Worm (Caenorhabditis elegans) whole organism, midembryonic: ENCODE results near the gene srh-27.

Experiments
- T22C8.4 ChIP-seq: fragments of 200-800 bp; sonication (Bioruptor generic); IDR thresholded peaks from 2 replicates; pipeline ENCODE4 v1.3.6; 2022; ENCODE audit warnings: missing genetic modification characterization, missing compliant biosample characterization
- cog-1 ChIP-seq: sonication (generic microtip); optimal IDR thresholded peaks from 2 replicates; lab custom pipeline; 2016; ENCODE audit warnings: missing genetic modification characterization, missing compliant biosample characterization
- flt-1 ChIP-seq: fragments of 200-800 bp; sonication (Bioruptor generic); IDR thresholded peaks from 2 replicates; pipeline ENCODE4 v1.3.6; 2022; ENCODE audit warnings: missing genetic modification characterization, missing compliant biosample characterization
- klf-2 ChIP-seq: fragments of 200-800 bp; sonication (Bioruptor generic); conservative IDR thresholded peaks from 2 replicates; pipeline ENCODE4 v1.3.6; 2022; ENCODE audit warnings: missing genetic modification reagents, missing genetic modification characterization, missing compliant biosample characterization
- med-1 ChIP-seq: sonication (generic microtip); optimal IDR thresholded peaks from 2 replicates; lab custom pipeline; 2017; ENCODE audit warnings: missing genetic modification characterization, mild to moderate bottlenecking, missing compliant biosample characterization, antibody characterized with exemption, missing genetic modification reagents; ENCODE audit not compliant: insufficient read depth
- ref-1 ChIP-seq: fragments of 200-800 bp; sonication (Bioruptor generic); conservative IDR thresholded peaks from 2 replicates; pipeline ENCODE4 v1.3.6; 2022; ENCODE audit warnings: missing genetic modification reagents, missing genetic modification characterization, missing compliant biosample characterization
- tab-1 ChIP-seq: fragments of 200-800 bp; sonication (Bioruptor generic); IDR thresholded peaks from 2 replicates; pipeline ENCODE4 v1.3.6; 2022; ENCODE audit warnings: missing genetic modification characterization, missing compliant biosample characterization
- ztf-23 ChIP-seq: fragments of 200-800 bp; sonication (Bioruptor generic); IDR thresholded peaks from 2 replicates; pipeline ENCODE4 v1.3.6; 2022; ENCODE audit warnings: missing genetic modification reagents, missing genetic modification characterization, missing compliant biosample characterization
- ztf-29 ChIP-seq: fragments of 200-800 bp; sonication (Bioruptor generic); IDR thresholded peaks from 2 replicates; pipeline ENCODE4 v1.3.6; 2022; ENCODE audit warnings: missing genetic modification reagents, missing genetic modification characterization, missing compliant biosample characterization

Gene srh-27

DNA sequence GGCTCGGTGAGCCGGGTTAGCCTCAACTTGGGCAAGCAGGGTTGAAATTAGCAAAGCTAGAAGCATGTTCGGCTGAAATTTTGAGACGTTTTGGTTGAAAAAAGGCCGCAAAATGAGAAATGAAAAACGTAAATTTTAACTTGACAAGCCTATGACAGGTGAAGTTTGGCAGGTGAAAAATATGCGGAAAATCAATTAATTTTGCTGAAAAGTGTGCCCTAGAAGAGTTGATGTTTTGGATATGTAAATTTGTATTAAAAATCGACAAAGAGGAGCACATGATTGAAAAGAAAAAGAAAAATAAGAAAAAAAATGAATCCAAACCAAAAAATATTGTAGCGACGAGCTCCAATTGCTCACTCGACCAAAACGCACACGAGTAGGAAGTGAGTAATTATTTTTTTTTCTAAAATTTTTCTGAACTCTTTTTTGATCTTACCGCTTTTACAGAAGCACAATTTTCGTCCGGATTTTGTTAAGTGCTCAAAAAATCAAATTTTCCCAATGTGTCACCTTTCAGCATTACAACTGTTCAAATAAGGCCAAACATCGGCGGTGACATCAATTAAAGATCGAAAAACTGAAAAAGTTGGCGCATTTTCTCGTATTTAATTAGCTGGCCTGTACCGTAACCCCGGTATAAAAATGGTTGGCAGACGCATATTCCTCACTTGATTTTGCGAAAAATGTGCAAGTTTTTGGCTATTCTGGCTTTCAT lies 23.0 kb downstream of the srh-27 start, which contains the start of the genes F15A4.5 and phat-8:
F15A4.5 (minus strand) TSS at position 101 of the 718 bp plus-strand sequence.
phat-8 (plus strand) TSS at position 668 of the 718 bp plus-strand sequence.
- no peak for TF ChIP-seq T22C8.4 (GFP tag; lab: Robert Waterston, UW)
- no peak for TF ChIP-seq ref-1 (GFP tag; lab: Robert Waterston, UW)
- TF ChIP-seq flt-1: no peak
- TF ChIP-seq cog-1 (tag; lab: Kevin White, UChicago): no peak
- TF ChIP-seq med-1 (GFP tag; lab: Kevin White, UChicago): no peak

DNA sequence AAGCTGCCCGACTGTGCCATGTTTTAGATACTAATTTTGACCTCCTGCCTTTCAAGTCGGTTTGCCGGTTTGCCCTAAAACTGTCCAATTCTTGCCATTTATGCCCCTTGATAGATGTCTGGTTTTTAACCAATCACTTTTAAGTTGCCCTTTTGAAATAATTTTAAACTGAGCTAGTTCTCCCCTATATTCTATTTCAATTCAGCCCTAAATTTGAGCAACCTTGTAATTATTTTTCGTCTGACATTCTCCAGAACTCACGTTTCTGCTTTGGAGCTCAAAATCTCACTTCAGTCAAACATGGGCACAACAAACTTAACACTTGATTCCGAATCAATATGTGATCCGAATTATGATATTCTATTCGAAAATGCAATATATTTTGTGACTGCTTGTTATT lies 25.1 kb downstream of the srh-27 start, which contains the start of gene srg-17:
srg-17 (plus strand) TSS at position 301 of the 400 bp plus-strand sequence.
- no peak for TF ChIP-seq flt-1
- TF ChIP-seq T22C8.4 (GFP tag; lab: Robert Waterston, UW): no peak
- no peak for TF ChIP-seq ztf-23 (GFP tag; lab: Robert Waterston, UW)
- TF ChIP-seq klf-2: no peak
- TF ChIP-seq cog-1 (tag; lab: Kevin White, UChicago): no peak
- TF ChIP-seq ztf-29 (GFP tag; lab: Robert Waterston, UW): no peak
- no peak for TF ChIP-seq ref-1 (GFP tag; lab: Robert Waterston, UW)
- TF ChIP-seq med-1 (GFP tag; lab: Kevin White, UChicago): no peak
- no peak for TF ChIP-seq tab-1 (GFP tag; lab: Robert Waterston, UW)

DNA sequence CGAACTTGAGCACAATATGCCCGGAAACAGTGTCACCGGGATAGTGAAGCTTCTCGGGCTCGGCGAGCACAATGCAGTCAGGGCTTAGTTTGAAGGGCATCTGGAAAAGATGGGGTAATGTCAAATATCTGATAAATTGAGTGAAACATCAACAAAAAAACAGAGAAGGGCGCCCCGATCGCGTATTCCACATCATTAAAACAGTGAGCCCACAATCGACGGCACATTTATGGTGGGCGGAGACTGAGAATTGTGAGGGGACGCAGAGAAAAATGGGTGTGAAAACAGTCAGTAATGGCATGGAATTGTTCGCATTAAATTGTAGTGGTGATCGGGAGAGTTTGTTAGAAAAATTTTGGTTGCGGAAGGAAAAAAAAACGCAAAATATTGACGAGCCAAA lies 32.5 kb downstream of the srh-27 start, which contains the start of gene arrd-9:
arrd-9 (minus strand) TSS at position 101 of the 400 bp plus-strand sequence.
- TF ChIP-seq med-1 (GFP tag; lab: Kevin White, UChicago): no peak
- TF ChIP-seq T22C8.4 (GFP tag; lab: Robert Waterston, UW): no peak
- no peak for TF ChIP-seq ztf-29 (GFP tag; lab: Robert Waterston, UW)
- TF ChIP-seq klf-2: no peak
- TF ChIP-seq tab-1 (GFP tag; lab: Robert Waterston, UW): no peak
- TF ChIP-seq ref-1 (GFP tag; lab: Robert Waterston, UW): no peak
- no peak for TF ChIP-seq ztf-23 (GFP tag; lab: Robert Waterston, UW)
- no peak for TF ChIP-seq cog-1 (tag; lab: Kevin White, UChicago)
- TF ChIP-seq flt-1: no peak

DNA sequence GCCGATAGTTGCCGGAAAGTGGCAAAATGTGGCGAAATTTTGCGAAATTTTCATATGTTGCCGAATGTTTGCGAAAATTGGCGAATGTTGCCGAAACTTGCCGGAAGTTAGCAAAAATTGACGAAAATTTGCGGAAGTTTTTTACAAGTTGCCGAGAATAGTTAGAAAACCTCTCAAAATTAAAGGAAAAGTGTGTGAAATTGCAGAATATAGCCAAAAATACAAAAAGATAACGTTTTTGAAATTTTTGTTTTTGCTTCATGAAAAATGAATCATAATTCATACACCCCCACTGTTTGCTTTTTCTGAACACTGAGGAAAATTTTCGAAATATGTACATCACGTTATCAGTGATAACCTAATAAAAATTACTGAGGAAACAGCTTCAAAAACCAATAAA lies 33.3 kb downstream of the srh-27 start:
- no peak for TF ChIP-seq klf-2
- no peak for TF ChIP-seq tab-1 (GFP tag; lab: Robert Waterston, UW)
- no peak for TF ChIP-seq flt-1
- no peak for TF ChIP-seq T22C8.4 (GFP tag; lab: Robert Waterston, UW)
- TF ChIP-seq ztf-29 (GFP tag; lab: Robert Waterston, UW): no peak
- no peak for TF ChIP-seq med-1 (GFP tag; lab: Kevin White, UChicago)
- no peak for TF ChIP-seq cog-1 (tag; lab: Kevin White, UChicago)
- TF ChIP-seq ref-1 (GFP tag; lab: Robert Waterston, UW): no peak
- TF ChIP-seq ztf-23 (GFP tag; lab: Robert Waterston, UW): no peak

DNA sequence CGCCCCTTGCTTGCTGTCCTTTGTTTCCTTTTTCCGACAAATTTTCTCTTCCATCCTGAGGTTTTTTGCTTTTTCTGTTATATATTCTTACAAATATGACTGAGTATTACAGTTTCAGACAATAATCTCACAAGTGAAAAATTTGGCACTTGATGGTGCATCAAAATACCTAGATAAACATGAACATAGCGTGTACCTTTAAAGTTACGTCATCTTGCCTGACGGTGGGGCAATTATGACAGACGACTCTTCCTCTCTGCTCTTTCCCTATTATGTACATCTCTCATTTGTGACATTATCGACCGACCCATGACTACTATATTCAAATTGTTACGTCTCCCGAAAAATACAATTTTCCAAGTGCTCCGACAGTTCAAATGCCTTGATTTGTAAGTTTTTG lies 34.3 kb downstream of the srh-27 start, which contains the start of gene fbxb-102:
fbxb-102 (plus strand) TSS at position 301 of the 400 bp plus-strand sequence.
- TF ChIP-seq klf-2 (no peak), cog-1 (tag; lab: Kevin White, UChicago) (no peak)

DNA sequence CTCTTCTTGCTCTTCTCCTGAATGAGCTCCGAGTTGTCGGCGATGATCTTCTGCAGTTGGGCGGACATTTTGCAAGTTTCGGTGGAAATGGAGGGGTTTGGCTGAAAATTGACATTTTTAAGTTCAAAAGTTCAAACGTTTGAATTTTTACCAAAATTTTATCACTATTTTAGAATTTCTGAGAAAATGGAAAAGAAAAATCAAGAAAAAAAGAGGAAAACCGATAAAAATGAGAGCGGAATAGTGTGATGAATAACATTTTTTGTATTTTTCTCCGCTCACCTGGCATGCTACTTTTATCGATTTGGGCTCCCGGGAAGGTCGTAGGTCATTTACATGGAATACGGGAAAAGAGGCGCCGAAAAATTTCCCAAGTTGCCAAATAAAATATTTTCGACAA lies 36.7 kb downstream of the srh-27 start, which contains the start of gene F15A4.10:
F15A4.10 (minus strand) TSS at position 101 of the 400 bp plus-strand sequence.
- TF ChIP-seq med-1 (GFP tag; lab: Kevin White, UChicago): no peak
- TF ChIP-seq ztf-23 (GFP tag; lab: Robert Waterston, UW): no peak
- no peak for TF ChIP-seq ref-1 (GFP tag; lab: Robert Waterston, UW)
- TF ChIP-seq ztf-29 (GFP tag; lab: Robert Waterston, UW): no peak
- TF ChIP-seq klf-2: no peak
- TF ChIP-seq flt-1: no peak
- no peak for TF ChIP-seq tab-1 (GFP tag; lab: Robert Waterston, UW)
- TF ChIP-seq T22C8.4 (GFP tag; lab: Robert Waterston, UW): no peak
- TF ChIP-seq cog-1 (tag; lab: Kevin White, UChicago): no peak

DNA sequence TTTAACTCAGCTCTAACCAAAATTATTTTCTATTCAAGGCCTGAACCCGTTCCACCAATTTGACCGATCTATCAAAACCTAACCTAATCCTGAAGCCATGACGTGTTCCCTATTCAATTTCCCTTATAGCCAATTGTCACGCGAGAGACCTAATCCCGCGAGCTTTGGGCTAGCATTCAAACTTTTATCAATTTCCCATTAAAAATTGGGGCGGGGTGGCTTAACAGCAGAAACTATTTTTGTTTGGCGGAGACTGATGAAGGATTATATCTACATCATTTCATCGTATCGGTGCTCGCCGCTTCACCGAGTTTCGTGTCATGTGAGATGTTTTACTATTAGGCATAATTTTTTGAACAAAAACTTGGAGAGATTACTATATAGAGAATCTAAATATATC lies 40.5 kb downstream of the srh-27 start:
- TF ChIP-seq klf-2 (no peak), flt-1 (no peak), cog-1 (tag; lab: Kevin White, UChicago) (no peak), med-1 (GFP tag; lab: Kevin White, UChicago) (no peak)

DNA sequence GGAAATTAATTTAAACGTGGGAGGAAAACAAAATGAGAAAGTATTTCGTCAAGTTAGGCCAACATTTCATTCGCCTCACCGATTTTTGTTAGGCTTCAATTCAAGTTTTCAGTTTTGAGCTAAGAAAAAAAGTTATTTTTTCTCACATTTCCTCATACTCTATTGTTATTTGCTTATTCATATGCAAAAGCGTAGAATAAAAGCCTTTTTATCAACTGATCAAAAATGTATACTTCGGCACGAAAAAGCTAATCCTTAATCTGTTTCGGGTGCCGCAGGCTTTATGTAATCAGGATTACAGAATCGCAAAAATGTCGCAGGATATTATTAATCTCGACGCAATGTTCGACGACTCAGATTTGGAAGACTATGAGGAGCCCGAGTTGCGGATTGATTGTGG lies 41.6 kb downstream of the srh-27 start, which contains the start of gene T21B4.15:
T21B4.15 (plus strand) TSS at position 301 of the 400 bp plus-strand sequence.
- TF ChIP-seq klf-2 (no peak), ref-1 (GFP tag; lab: Robert Waterston, UW) (no peak), ztf-23 (GFP tag; lab: Robert Waterston, UW) (no peak), cog-1 (tag; lab: Kevin White, UChicago) (no peak), ztf-29 (GFP tag; lab: Robert Waterston, UW) (no peak), tab-1 (GFP tag; lab: Robert Waterston, UW) (no peak)

DNA sequence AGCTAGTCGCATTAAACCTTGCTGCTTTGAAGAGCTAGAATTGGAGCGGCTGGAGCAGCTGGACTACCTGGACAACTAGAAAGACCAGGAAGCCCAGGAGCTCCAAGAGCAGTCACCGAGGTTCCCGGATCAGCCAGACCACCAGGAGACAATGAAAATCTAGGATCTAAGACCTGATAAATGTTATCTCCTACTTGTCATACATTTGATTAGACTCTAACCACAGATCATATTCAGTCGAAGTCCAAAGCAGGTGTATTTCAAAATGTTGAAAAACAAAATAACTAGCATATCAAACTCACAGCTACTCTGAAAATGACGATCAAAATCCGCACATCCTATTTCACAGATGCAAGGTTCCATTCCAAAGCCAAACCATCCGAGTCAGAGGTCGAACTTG lies 43.6 kb downstream of the srh-27 start, which contains the start of gene srz-6:
srz-6 (plus strand) TSS at position 301 of the 400 bp plus-strand sequence.
- TF ChIP-seq cog-1 (tag; lab: Kevin White, UChicago) (no peak), tab-1 (GFP tag; lab: Robert Waterston, UW) (no peak), ztf-29 (GFP tag; lab: Robert Waterston, UW) (no peak), klf-2 (no peak), ref-1 (GFP tag; lab: Robert Waterston, UW) (no peak), flt-1 (no peak), med-1 (GFP tag; lab: Kevin White, UChicago) (no peak), ztf-23 (GFP tag; lab: Robert Waterston, UW) (no peak), T22C8.4 (GFP tag; lab: Robert Waterston, UW) (no peak)
